Fruit fly (Drosophila melanogaster): Measurements from ENCODE around the gene CG32022.

CG32022 gene

dm6 chr3L:8748839-8749238, 27.8 kb upstream of the CG32022 start (continued):
- TF ChIP-seq Dref (GFP tag; IDR thresholded peaks at IDR 0.05) (no peak), CG10431 (GFP tag; optimal IDR thresholded peaks at IDR 0.05) (no peak), otp (GFP tag; IDR thresholded peaks at IDR 0.05) (no peak), aop (GFP tag; IDR thresholded peaks at IDR 0.05) (no peak), sob (GFP tag; IDR thresholded peaks at IDR 0.05) (peak; percentile 51; the same call in 1 of the 2 replicates), CG11398 (GFP tag; optimal IDR thresholded peaks at IDR 0.05) (no peak), phol (tag; optimal IDR thresholded peaks at IDR 0.05) (peak; percentile 51), Opbp (GFP tag; IDR thresholded peaks at IDR 0.05; ENCODE audit: partially characterized antibody) (no peak), crc (GFP tag; optimal IDR thresholded peaks at IDR 0.05) (no peak), CG10274 (GFP tag; optimal IDR thresholded peaks at IDR 0.05) (no peak), C15 (GFP tag; IDR thresholded peaks at IDR 0.05) (no peak), CG11093 (GFP tag; IDR thresholded peaks at IDR 0.05) (no peak), Blimp-1 (GFP tag; optimal IDR thresholded peaks at IDR 0.05) (no peak), CG14050 (GFP tag; IDR thresholded peaks at IDR 0.05) (no peak), trem (tag; optimal IDR thresholded peaks at IDR 0.05) (peak; percentile 18), Hr51 (GFP tag; optimal IDR thresholded peaks at IDR 0.05) (no peak), mirr (GFP tag; optimal IDR thresholded peaks at IDR 0.05) (no peak), CG3847 (GFP tag; IDR thresholded peaks at IDR 0.05) (peak; percentile 53), dmrt99B (tag; optimal IDR thresholded peaks at IDR 0.05) (no peak), Gsc (GFP tag; IDR thresholded peaks at IDR 0.05) (no peak), CG34224 (GFP tag; IDR thresholded peaks at IDR 0.05; ENCODE audit: partially characterized antibody) (no peak), YL-1 (GFP tag; optimal IDR thresholded peaks at IDR 0.05) (no peak), CG18011 (GFP tag; optimal IDR thresholded peaks at IDR 0.05) (no peak), Max (GFP tag; optimal IDR thresholded peaks at IDR 0.05) (no peak), lbe (GFP tag; optimal IDR thresholded peaks at IDR 0.05) (no peak), CG8089 (GFP tag; optimal IDR thresholded peaks at IDR 0.05) (no peak), bcd (GFP tag; optimal IDR thresholded peaks at IDR 0.05) (peak; percentile 25), HmgD (GFP tag; optimal IDR thresholded peaks at IDR 0.05) (no peak), Gug (GFP tag; IDR thresholded peaks at IDR 0.05) (0 out of 4 replicates have a peak, but pooled peaks have one; percentile 55), esg (GFP tag; conservative IDR thresholded peaks at IDR 0.05) (no peak), z (GFP tag; IDR thresholded peaks at IDR 0.05) (no peak), CG7987 (GFP tag; optimal IDR thresholded peaks at IDR 0.05) (no peak), Taf1 (GFP tag; IDR thresholded peaks at IDR 0.05) (no peak), Dp (GFP tag; optimal IDR thresholded peaks at IDR 0.05) (no peak), CG10147 (GFP tag; optimal IDR thresholded peaks at IDR 0.05) (no peak), inv (GFP tag; IDR thresholded peaks at IDR 0.05; ENCODE audit: partially characterized antibody) (no peak), hbn (GFP tag; IDR thresholded peaks at IDR 0.05; ENCODE audit: partially characterized antibody) (no peak), CG6791 (GFP tag; IDR thresholded peaks at IDR 0.05; ENCODE audit: partially characterized antibody) (0 out of 3 replicates have a peak, but pooled peaks have one; percentile 47), CG2199 (GFP tag; IDR thresholded peaks at IDR 0.05) (peak; percentile 96), tna (GFP tag; IDR thresholded peaks at IDR 0.05; ENCODE audit: partially characterized antibody) (no peak), CG15601 (tag; optimal IDR thresholded peaks at IDR 0.05) (no peak), kni (GFP tag; optimal IDR thresholded peaks at IDR 0.05) (no peak), CG31224 (GFP tag; IDR thresholded peaks at IDR 0.05) (no peak), Six4 (GFP tag; optimal IDR thresholded peaks at IDR 0.05) (no peak), Kr (GFP tag; optimal IDR thresholded peaks at IDR 0.05) (no peak), ato (GFP tag; IDR thresholded peaks at IDR 0.05; ENCODE audit: partially characterized antibody) (no peak), CG11085 (GFP tag; IDR thresholded peaks at IDR 0.05) (peak; percentile 67), repo (GFP tag; optimal IDR thresholded peaks at IDR 0.05) (no peak), CG8478 (optimal IDR thresholded peaks at IDR 0.05) (no peak), CG4424 (GFP tag; optimal IDR thresholded peaks at IDR 0.05) (peak; percentile 9), zfh2 (GFP tag; optimal IDR thresholded peaks at IDR 0.05) (no peak)
